Fruit fly (Drosophila melanogaster) Kc167 (cell line): ENCODE measurements around the gene Imp.

Source experiments
- Myc ChIP-seq: fragments of >200 bp; optimal IDR thresholded peaks from 2 replicates; lab custom pipeline; 2017; ENCODE audit warnings: missing external identifiers
- Sin3A ChIP-seq: fragments of >200 bp; optimal IDR thresholded peaks from 2 replicates; lab custom pipeline; 2018; ENCODE audit warnings: missing external identifiers
- h ChIP-seq: fragments of >200 bp; optimal IDR thresholded peaks from 3 replicates; lab custom pipeline; 2018; ENCODE audit warnings: missing external identifiers
- insv ChIP-seq: fragments of >200 bp; optimal IDR thresholded peaks from 3 replicates; lab custom pipeline; 2018; ENCODE audit warnings: missing external identifiers
- psq ChIP-seq: fragments of >200 bp; optimal IDR thresholded peaks from 2 replicates; lab custom pipeline; 2017; ENCODE audit warnings: missing external identifiers
- ttk ChIP-seq: sonication (Bioruptor generic); optimal IDR thresholded peaks from 2 replicates; lab custom pipeline; 2017; ENCODE audit warnings: missing external identifiers

DNA sequence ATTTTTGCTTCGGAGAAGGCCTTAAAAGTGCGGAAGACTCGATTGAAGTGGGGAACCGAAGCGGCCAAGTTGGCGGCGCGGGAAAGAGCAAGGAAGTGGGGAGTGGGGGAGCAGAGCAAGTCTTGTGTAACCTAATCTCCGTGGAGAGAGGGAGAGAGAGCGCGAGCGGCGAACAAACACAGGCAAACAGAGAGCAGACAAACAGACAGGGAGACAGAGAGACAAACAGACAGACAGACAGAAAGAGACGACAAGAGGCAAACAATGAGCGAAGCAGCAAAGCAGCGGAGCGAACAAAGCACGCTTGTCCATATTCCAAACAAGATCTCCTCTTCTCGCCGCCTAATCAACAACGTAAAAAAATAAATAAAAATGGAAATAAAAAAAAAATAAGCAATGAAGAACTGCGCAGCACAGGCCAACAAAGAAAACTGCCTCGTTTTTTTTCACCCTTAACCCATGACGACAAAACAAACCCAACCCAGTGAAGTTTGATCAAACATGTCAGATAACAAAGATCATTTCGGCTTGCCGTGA, 85.2 kb downstream of the Imp start:
- no peak for TF ChIP-seq ttk (lab: Kevin White, UChicago)
- no peak for TF ChIP-seq h (lab: Kevin White, UChicago)
- no peak for TF ChIP-seq psq (lab: Kevin White, UChicago)
- TF ChIP-seq Myc (lab: Kevin White, UChicago), result no peak
- TF ChIP-seq insv (lab: Kevin White, UChicago), result no peak
- TF ChIP-seq Sin3A (lab: Kevin White, UChicago), result no peak
